Worm (Caenorhabditis elegans): ENCODE results near the gene Y75B8A.34.

Y75B8A.34 gene

ce11 chrIII:12366989-12367557 lies 7.7 kb downstream of the Y75B8A.34 start, which contains the start of gene Y75B8A.33:
Gene Y75B8A.33 (minus strand): TSS chrIII:12367373.
- peak; percentile 44 for TF ChIP-seq ceh-83 (GFP tag; optimal IDR thresholded peaks at IDR 0.05)
- no peak for TF ChIP-seq unc-62 (GFP tag; optimal IDR thresholded peaks at IDR 0.05)
- TF ChIP-seq sptf-1 (tag; optimal IDR thresholded peaks at IDR 0.05): peak; percentile 8

DNA sequence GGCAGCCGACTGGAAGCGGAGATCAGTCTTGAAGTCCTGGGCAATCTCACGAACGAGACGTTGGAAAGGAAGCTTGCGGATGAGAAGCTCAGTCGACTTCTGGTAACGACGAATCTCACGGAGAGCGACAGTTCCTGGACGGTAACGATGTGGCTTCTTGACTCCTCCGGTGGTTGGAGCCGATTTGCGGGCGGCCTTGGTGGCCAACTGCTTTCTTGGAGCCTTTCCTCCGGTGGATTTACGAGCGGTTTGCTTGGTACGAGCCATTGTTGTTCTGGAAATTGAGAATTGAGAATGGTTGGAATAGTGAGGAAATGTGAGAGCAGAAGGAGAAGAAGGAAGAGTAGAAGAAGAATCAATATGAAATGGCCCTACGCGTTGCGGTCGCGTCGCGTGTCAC lies 8.5 kb downstream of the Y75B8A.34 start:
- TF ChIP-seq pha-4 (tag; optimal IDR thresholded peaks at IDR 0.05) (no peak), lsy-2 (tag; optimal IDR thresholded peaks at IDR 0.05) (no peak), mls-2 (tag; optimal IDR thresholded peaks at IDR 0.05) (no peak), drap-1 (GFP tag; optimal IDR thresholded peaks at IDR 0.05) (no peak), unc-120 (tag; optimal IDR thresholded peaks at IDR 0.05; ENCODE audit: poor library complexity, severe bottlenecking) (no peak), sptf-1 (tag; optimal IDR thresholded peaks at IDR 0.05) (no peak)

- TF ChIP-seq nhr-28 (tag; optimal IDR thresholded peaks at IDR 0.05) (no peak), ceh-83 (GFP tag; optimal IDR thresholded peaks at IDR 0.05) (peak; percentile 75), nhr-237 (tag; optimal IDR thresholded peaks at IDR 0.05) (no peak), lsy-2 (tag; optimal IDR thresholded peaks at IDR 0.05) (peak; percentile 11), mep-1 (tag; optimal IDR thresholded peaks at IDR 0.05) (peak; percentile 50), elt-3 (tag; optimal IDR thresholded peaks at IDR 0.05) (no peak), sptf-1 (tag; optimal IDR thresholded peaks at IDR 0.05) (peak; percentile 45), lin-13 (tag; optimal IDR thresholded peaks at IDR 0.05) (peak; percentile 27), ceh-39 (tag; optimal IDR thresholded peaks at IDR 0.05) (peak; percentile 46), drap-1 (GFP tag; optimal IDR thresholded peaks at IDR 0.05) (peak; percentile 54), ham-2 (GFP tag; optimal IDR thresholded peaks at IDR 0.05) (peak; percentile 23), nhr-2 (tag; optimal IDR thresholded peaks at IDR 0.05) (no peak), elt-1 (tag; optimal IDR thresholded peaks at IDR 0.05; ENCODE audit: borderline replicate concordance, insufficient read depth) (no peak), nhr-12 (tag; optimal IDR thresholded peaks at IDR 0.05) (peak; percentile 45), bed-3 (GFP tag; optimal IDR thresholded peaks at IDR 0.05) (peak; percentile 7), mab-5 (tag; optimal IDR thresholded peaks at IDR 0.05) (no peak), mls-2 (tag; optimal IDR thresholded peaks at IDR 0.05) (peak; percentile 53), unc-120 (tag; optimal IDR thresholded peaks at IDR 0.05; ENCODE audit: poor library complexity, severe bottlenecking) (peak; percentile 41), pha-4 (tag; optimal IDR thresholded peaks at IDR 0.05) (peak; percentile 3), unc-39 (tag; optimal IDR thresholded peaks at IDR 0.05) (no peak), hlh-1 (tag; optimal IDR thresholded peaks at IDR 0.05) (peak; percentile 100), unc-62 (GFP tag; optimal IDR thresholded peaks at IDR 0.05) (peak; percentile 12), M03D4.4 (tag; optimal IDR thresholded peaks at IDR 0.05) (no peak), flh-1 (GFP tag; optimal IDR thresholded peaks at IDR 0.05) (peak; percentile 3), cnd-1 (tag; optimal IDR thresholded peaks at IDR 0.05) (peak; percentile 52), lin-32 (GFP tag; optimal IDR thresholded peaks at IDR 0.05) (no peak)
Observed at ce11 chrIII:12368462-12369306, 9.3 kb downstream of the Y75B8A.34 start, which contains the start of gene his-72. Gene his-72 (minus strand): TSS chrIII:12369050.

- TF ChIP-seq hlh-1 (tag; optimal IDR thresholded peaks at IDR 0.05) (peak; percentile 100), M03D4.4 (tag; optimal IDR thresholded peaks at IDR 0.05) (no peak), sptf-1 (tag; optimal IDR thresholded peaks at IDR 0.05) (no peak), blmp-1 (tag; optimal IDR thresholded peaks at IDR 0.05) (no peak), elt-1 (tag; optimal IDR thresholded peaks at IDR 0.05; ENCODE audit: borderline replicate concordance, insufficient read depth) (no peak), elt-3 (tag; optimal IDR thresholded peaks at IDR 0.05) (no peak), ces-1 (GFP tag; optimal IDR thresholded peaks at IDR 0.05) (peak; percentile 37), ham-2 (GFP tag; optimal IDR thresholded peaks at IDR 0.05) (no peak), lin-13 (tag; optimal IDR thresholded peaks at IDR 0.05) (peak; percentile 43), unc-62 (GFP tag; optimal IDR thresholded peaks at IDR 0.05) (no peak), flh-1 (GFP tag; optimal IDR thresholded peaks at IDR 0.05) (no peak), cnd-1 (tag; optimal IDR thresholded peaks at IDR 0.05) (no peak), nhr-76 (tag; optimal IDR thresholded peaks at IDR 0.05) (no peak), mls-2 (tag; optimal IDR thresholded peaks at IDR 0.05) (no peak)
Observed at ce11 chrIII:12369476-12369875, 10.1 kb downstream of the Y75B8A.34 start.
